Worm (Caenorhabditis elegans) whole organism, mixed stage, embryonic: ENCODE measurements around the gene F43C11.1.

Source experiments
- M03D4.4 ChIP-seq: sonication (generic microtip); optimal IDR thresholded peaks from 2 replicates; lab custom pipeline; 2017; ENCODE audit warnings: mild to moderate bottlenecking, missing genetic modification characterization, missing compliant biosample characterization
- lin-32 ChIP-seq: fragments of 200-800 bp; sonication (Bioruptor generic); optimal IDR thresholded peaks from 2 replicates; lab custom pipeline; 2018; ENCODE audit warnings: mild to moderate bottlenecking, missing genetic modification characterization, missing compliant biosample characterization
- unc-62 ChIP-seq: fragments of 150-350 bp; optimal IDR thresholded peaks from 2 replicates; lab custom pipeline; 2014; ENCODE audit warnings: missing biosample characterization, missing genetic modification reagents, missing genetic modification characterization
- zip-8 ChIP-seq: fragments of 150-350 bp; optimal IDR thresholded peaks from 2 replicates; lab custom pipeline; 2014; ENCODE audit warnings: missing biosample characterization, missing genetic modification characterization

DNA sequence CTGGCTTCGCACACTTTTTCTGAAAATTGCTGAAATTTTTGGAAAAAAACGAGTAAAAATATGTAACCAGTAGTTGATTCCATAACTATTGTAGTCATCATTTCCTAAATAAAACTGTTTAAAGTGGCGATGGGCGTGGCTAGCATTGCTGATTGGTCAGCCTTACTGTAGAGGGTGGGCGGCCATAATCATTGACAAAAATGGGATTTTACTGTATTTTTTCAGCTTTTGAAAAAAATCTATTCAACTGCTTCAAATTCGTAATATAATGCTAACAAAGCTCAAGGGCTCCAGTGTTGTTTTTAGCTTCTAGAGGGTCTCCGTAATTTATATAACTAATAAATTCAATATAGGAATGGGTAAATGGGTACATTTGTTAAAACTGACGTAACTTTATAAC, 23.3 kb downstream of the F43C11.1 start, which contains the start of gene F16G10.7:
- no peak for TF ChIP-seq lin-32
- no peak for TF ChIP-seq zip-8 (tag; lab: Kevin White, UChicago)
- TF ChIP-seq unc-62 (GFP tag; lab: Kevin White, UChicago) = no peak
- TF ChIP-seq M03D4.4 (tag; lab: Kevin White, UChicago) = no peak
